Worm (Caenorhabditis elegans): ENCODE data around the gene ZK856.5.
A peak's percentile ranks its signal among the peaks of the same experiment; 100 is the strongest.

The ZK856.5 gene

DNA sequence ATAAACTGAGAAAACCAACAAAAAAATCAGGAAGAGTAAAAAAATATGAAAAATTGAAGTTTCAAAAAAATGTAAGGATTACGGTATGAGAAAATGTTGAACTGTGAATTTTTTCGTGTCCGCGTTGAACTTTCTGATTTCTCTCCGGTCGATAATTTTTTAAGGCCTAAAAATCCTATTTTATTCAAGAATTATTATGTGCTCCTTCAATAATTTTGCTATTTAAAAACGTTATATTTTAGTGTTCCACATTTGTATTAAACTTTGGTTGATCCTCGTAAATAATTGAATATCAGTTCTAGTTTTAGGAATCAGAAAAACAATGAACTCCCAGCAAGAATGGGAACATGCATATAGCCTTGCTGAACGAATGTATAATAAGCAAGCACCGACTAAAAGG lies 22.7 kb upstream of the ZK856.5 start, which contains the start of gene hpo-40:
Gene hpo-40 (plus strand): TSS at position 301 of the 400 bp plus-strand sequence.
- TF ChIP-seq spr-1 (tag; optimal IDR thresholded peaks at IDR 0.05): no peak
- TF ChIP-seq tra-1 (GFP tag; IDR thresholded peaks at IDR 0.05): no peak
- no peak for TF ChIP-seq nhr-25 (tag; optimal IDR thresholded peaks at IDR 0.05; ENCODE audit: borderline replicate concordance, insufficient read depth)
- TF ChIP-seq Y105C5A.15 (GFP tag; IDR thresholded peaks at IDR 0.05): no peak
- TF ChIP-seq F37D6.2 (tag; optimal IDR thresholded peaks at IDR 0.05): no peak
- TF ChIP-seq F44E2.7 (GFP tag; IDR thresholded peaks at IDR 0.05): no peak
- TF ChIP-seq nhr-6 (tag; optimal IDR thresholded peaks at IDR 0.05): no peak
- no peak for TF ChIP-seq aha-1 (tag)
- no peak for TF ChIP-seq fos-1 (tag; optimal IDR thresholded peaks at IDR 0.05)
- TF ChIP-seq hlh-11 (tag; optimal IDR thresholded peaks at IDR 0.05): no peak
- no peak for TF ChIP-seq arid-1 (GFP tag; conservative IDR thresholded peaks at IDR 0.05)
- no peak for TF ChIP-seq dmd-8 (GFP tag; IDR thresholded peaks at IDR 0.05)
- no peak for TF ChIP-seq zip-11 (GFP tag; IDR thresholded peaks at IDR 0.05)
- TF ChIP-seq pha-4 (GFP tag; IDR thresholded peaks at IDR 0.05): no peak
- TF ChIP-seq pha-4 (tag; optimal IDR thresholded peaks at IDR 0.05): no peak
- TF ChIP-seq mdl-1 (tag; optimal IDR thresholded peaks at IDR 0.05): no peak
- TF ChIP-seq cey-2 (tag; optimal IDR thresholded peaks at IDR 0.05; ENCODE audit: borderline replicate concordance, insufficient read depth): no peak

DNA sequence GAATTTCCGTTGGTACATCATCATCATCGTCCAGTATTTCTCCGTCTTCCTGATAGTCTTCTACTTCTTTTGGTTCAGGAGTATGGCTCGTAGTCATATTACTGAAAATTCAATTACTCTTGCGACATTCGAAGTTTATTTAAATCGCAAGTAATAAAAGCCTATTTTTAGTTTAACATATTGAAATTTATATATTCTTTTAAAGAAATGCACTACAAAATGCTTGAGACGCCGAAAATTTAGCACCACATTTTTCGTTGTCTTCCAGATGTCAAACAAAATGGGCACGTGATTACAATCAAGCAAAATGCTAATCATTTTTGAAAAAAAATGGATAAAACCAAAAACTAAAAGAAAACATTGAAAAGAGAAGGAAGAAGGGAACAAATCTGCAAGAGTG lies 22.1 kb upstream of the ZK856.5 start, which contains the start of gene zhit-3:
Gene zhit-3 (minus strand): TSS at position 101 of the 400 bp plus-strand sequence.
- TF ChIP-seq lin-29 (GFP tag; IDR thresholded peaks at IDR 0.05) (no peak), nhr-42 (GFP tag; IDR thresholded peaks at IDR 0.05) (no peak), mdl-1 (tag; optimal IDR thresholded peaks at IDR 0.05) (no peak), unc-130 (GFP tag; optimal IDR thresholded peaks at IDR 0.05) (no peak), F49E8.2 (tag; optimal IDR thresholded peaks at IDR 0.05; ENCODE audit: borderline replicate concordance) (no peak), mxl-3 (GFP tag; optimal IDR thresholded peaks at IDR 0.05) (no peak), lim-7 (GFP tag; IDR thresholded peaks at IDR 0.05) (no peak), ztf-11 (tag; optimal IDR thresholded peaks at IDR 0.05) (no peak), hlh-30 (tag; optimal IDR thresholded peaks at IDR 0.05; ENCODE audit: insufficient read depth) (no peak), madf-9 (GFP tag; conservative IDR thresholded peaks at IDR 0.05) (no peak), F37D6.2 (tag; optimal IDR thresholded peaks at IDR 0.05) (no peak), Y105C5A.15 (GFP tag; IDR thresholded peaks at IDR 0.05) (no peak), nhr-6 (tag; optimal IDR thresholded peaks at IDR 0.05) (no peak), cey-2 (tag; optimal IDR thresholded peaks at IDR 0.05; ENCODE audit: borderline replicate concordance, insufficient read depth) (no peak), madf-5 (GFP tag; IDR thresholded peaks at IDR 0.05) (no peak)

ce11 chrV:10210244-10210643 lies 20.3 kb upstream of the ZK856.5 start, which contains the start of gene tftc-3:
Gene tftc-3, minus strand, starts transcription at chrV:10210344.
- TF ChIP-seq duxl-1 (tag; optimal IDR thresholded peaks at IDR 0.05; ENCODE audit: poor library complexity) (peak; percentile 35), vab-7 (GFP tag; IDR thresholded peaks at IDR 0.05) (no peak)

DNA sequence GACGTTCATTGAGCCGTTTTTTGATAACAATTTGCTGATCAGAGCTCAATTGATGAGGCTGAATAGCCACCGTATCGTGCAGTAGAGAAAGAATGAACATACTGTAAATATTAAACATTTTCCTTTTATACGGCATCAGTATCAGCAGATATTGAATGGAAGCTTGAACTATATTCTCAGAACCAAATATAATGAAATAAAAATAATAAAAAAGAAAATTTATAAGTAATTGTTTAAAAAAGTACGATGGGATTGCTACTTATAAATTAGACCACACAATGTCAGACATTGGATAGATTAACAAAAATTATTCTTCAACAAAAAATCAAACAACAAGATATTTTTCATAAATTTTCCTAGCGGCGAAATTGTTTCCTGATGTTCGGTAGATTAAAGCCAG lies 16.6 kb upstream of the ZK856.5 start, which contains the start of gene rpc-25:
Gene rpc-25 (minus strand): TSS at position 101 of the 400 bp plus-strand sequence.
- TF ChIP-seq nhr-237 (tag; optimal IDR thresholded peaks at IDR 0.05) (no peak), aha-1 (tag) (no peak), snpc-4 (tag; optimal IDR thresholded peaks at IDR 0.05) (no peak), F37D6.2 (tag; optimal IDR thresholded peaks at IDR 0.05) (no peak), nhr-28 (tag; optimal IDR thresholded peaks at IDR 0.05) (no peak), mxl-3 (GFP tag; optimal IDR thresholded peaks at IDR 0.05) (no peak), attf-4 (tag; optimal IDR thresholded peaks at IDR 0.05) (no peak), zip-11 (GFP tag; IDR thresholded peaks at IDR 0.05) (no peak), ztf-7 (tag; optimal IDR thresholded peaks at IDR 0.05) (no peak), dmd-9 (GFP tag; IDR thresholded peaks at IDR 0.05) (no peak), Y105C5A.15 (GFP tag; IDR thresholded peaks at IDR 0.05) (no peak), hif-1 (tag; optimal IDR thresholded peaks at IDR 0.05) (no peak), jun-1 (tag; optimal IDR thresholded peaks at IDR 0.05) (no peak), lin-13 (GFP tag; optimal IDR thresholded peaks at IDR 0.05) (no peak), mes-2 (tag; optimal IDR thresholded peaks at IDR 0.05; ENCODE audit: poor library complexity, severe bottlenecking) (no peak)

All from whole organism, L4 larva.